Worm (Caenorhabditis elegans): ENCODE data around the gene math-31.

The math-31 gene

ce11 chrII:1901981-1902380, 10.7 kb downstream of the math-31 start, which contains the start of gene math-23:
TSS of gene math-23 (plus strand) at chrII:1902281.
- TF ChIP-seq W03F9.2 (tag; optimal IDR thresholded peaks at IDR 0.05) (no peak), him-1 (tag; optimal IDR thresholded peaks at IDR 0.05) (no peak), dao-5 (tag; optimal IDR thresholded peaks at IDR 0.05) (no peak)

ce11 chrII:1899934-1900333, 12.7 kb downstream of the math-31 start, which contains the start of gene math-24:
TSS of gene math-24 (plus strand) at chrII:1900234.
- no peak for TF ChIP-seq him-1 (tag; optimal IDR thresholded peaks at IDR 0.05)
- TF ChIP-seq dao-5 (tag; optimal IDR thresholded peaks at IDR 0.05), result no peak
- no peak for TF ChIP-seq W03F9.2 (tag; optimal IDR thresholded peaks at IDR 0.05)

DNA sequence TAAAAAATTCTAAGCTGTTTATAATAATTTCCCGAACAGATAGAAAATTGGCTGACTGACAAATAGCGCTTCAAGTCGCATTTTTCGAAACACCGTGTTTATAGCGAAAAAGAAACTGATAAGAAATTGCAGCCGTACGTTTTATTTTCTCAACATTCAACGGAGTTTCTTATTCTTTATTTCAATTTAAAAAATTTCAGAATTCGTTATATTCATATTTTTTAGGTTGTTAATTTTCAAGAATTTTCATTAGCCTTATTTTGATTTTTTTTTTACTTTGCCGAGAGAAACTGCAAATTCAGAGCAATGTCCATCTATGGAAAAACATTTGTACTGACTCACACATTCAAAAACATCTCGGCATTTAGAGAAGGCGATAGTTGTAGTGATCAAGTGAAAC, 14.7 kb downstream of the math-31 start, which contains the start of gene C46F9.6:
Gene C46F9.6 (plus strand): TSS at position 301 of the 400 bp plus-strand sequence.
- no peak for TF ChIP-seq dao-5 (tag; optimal IDR thresholded peaks at IDR 0.05)
- TF ChIP-seq him-1 (tag; optimal IDR thresholded peaks at IDR 0.05), result no peak
- no peak for TF ChIP-seq W03F9.2 (tag; optimal IDR thresholded peaks at IDR 0.05)

DNA sequence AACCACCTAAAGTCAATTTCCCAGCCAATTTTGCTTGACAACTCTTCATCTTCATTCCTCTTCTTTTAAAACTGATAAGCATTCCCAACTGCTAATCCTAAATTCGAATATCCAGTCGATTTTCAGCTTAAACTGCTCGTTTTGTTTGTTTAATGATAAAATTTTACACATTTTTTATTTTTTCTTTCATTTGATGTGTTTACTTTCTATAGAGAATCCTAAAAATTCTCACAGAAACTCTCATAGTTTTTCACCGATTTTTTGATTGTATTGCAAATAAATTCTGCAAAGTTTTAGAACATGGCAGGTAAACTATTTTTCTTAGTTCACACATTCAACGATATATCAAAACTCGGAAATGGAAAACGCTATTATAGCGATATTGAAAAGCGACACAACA, 16.9 kb downstream of the math-31 start, which contains the start of gene math-25:
Gene math-25 (plus strand): TSS at position 301 of the 400 bp plus-strand sequence.
- no peak for TF ChIP-seq him-1 (tag; optimal IDR thresholded peaks at IDR 0.05)
- no peak for TF ChIP-seq dao-5 (tag; optimal IDR thresholded peaks at IDR 0.05)
- TF ChIP-seq W03F9.2 (tag; optimal IDR thresholded peaks at IDR 0.05), result no peak

- TF ChIP-seq him-1 (tag; optimal IDR thresholded peaks at IDR 0.05) (no peak), dao-5 (tag; optimal IDR thresholded peaks at IDR 0.05) (no peak), W03F9.2 (tag; optimal IDR thresholded peaks at IDR 0.05) (no peak)
Observed at ce11 chrII:1895278-1895677, 17.4 kb downstream of the math-31 start, which contains the start of gene C46F9.5. TSS of gene C46F9.5 (plus strand) at chrII:1895578.

DNA sequence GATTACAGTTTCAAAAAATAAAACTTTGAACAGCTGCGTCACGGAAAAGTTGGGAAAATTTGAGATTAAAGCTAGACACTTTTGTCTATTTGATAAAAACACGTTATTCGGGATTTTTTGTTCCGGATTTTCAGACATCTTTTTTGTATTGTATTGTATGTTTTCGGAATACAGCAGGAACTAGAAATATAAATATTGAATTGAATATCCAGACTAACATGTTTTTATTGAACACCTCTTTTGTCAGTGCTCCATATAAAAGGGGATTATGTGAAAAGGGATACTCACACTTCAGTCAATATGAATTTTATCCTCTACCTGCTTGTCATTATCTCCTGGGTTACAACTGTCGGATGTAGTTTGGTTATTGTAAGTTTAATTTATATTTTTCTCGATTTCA, 18.7 kb downstream of the math-31 start, which contains the start of gene C16C4.1:
Gene C16C4.1 (plus strand): TSS at position 301 of the 400 bp plus-strand sequence.
- TF ChIP-seq him-1 (tag; optimal IDR thresholded peaks at IDR 0.05) (no peak), dao-5 (tag; optimal IDR thresholded peaks at IDR 0.05) (no peak), W03F9.2 (tag; optimal IDR thresholded peaks at IDR 0.05) (no peak)

DNA sequence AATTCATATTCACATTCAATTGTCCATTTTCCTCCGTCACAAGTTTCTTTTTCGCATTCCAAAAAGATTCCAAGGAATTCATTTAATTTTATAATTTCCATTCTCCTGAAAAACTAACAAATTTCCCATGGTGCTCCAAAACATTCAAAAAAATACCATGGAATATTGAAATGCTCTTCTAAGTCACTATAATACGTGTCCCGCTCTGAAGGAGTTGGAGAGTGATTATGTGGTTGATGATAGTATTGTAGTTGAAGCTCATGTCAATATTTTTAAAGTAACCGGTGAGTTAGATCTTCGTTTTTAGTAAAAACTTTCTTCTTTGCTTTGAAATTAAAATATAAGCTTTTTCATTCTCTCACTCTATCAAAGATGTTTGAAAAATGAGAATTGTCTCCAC, 22.0 kb downstream of the math-31 start, which contains the start of gene math-9:
Gene math-9 (minus strand): TSS at position 101 of the 400 bp plus-strand sequence.
- no peak for TF ChIP-seq dao-5 (tag; optimal IDR thresholded peaks at IDR 0.05)
- no peak for TF ChIP-seq him-1 (tag; optimal IDR thresholded peaks at IDR 0.05)
- no peak for TF ChIP-seq W03F9.2 (tag; optimal IDR thresholded peaks at IDR 0.05)

- TF ChIP-seq dao-5 (tag; optimal IDR thresholded peaks at IDR 0.05), result no peak
- no peak for TF ChIP-seq him-1 (tag; optimal IDR thresholded peaks at IDR 0.05)
- TF ChIP-seq W03F9.2 (tag; optimal IDR thresholded peaks at IDR 0.05), result no peak
Observed at ce11 chrII:1889071-1889470, 23.6 kb downstream of the math-31 start, which contains the start of gene math-8. TSS of gene math-8 (minus strand) at chrII:1889171.

ce11 chrII:1886379-1886778, 26.3 kb downstream of the math-31 start, which contains the start of gene math-7:
TSS of gene math-7 (minus strand) at chrII:1886479.
- TF ChIP-seq W03F9.2 (tag; optimal IDR thresholded peaks at IDR 0.05), result no peak
- no peak for TF ChIP-seq him-1 (tag; optimal IDR thresholded peaks at IDR 0.05)
- TF ChIP-seq dao-5 (tag; optimal IDR thresholded peaks at IDR 0.05), result no peak

DNA sequence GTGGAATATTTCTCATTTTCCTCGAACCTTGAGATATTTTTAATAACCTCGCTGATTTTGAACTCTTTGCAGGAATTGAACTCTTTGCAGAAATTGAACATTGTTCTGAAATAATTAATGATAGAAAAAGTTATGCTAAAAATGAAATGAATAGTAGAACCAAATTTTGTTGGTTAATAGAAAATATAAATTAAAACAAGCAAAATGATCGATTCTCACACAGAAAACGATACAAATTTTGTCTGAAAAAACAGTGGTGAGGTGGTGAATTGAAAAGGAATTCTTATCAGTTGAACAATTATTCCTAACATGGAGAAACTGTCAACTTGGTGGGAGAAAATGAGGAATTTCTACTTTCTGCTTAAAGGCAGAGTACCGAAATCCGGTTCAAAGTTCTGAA, 28.0 kb downstream of the math-31 start, which contains the start of gene math-6:
Gene math-6 (minus strand): TSS at position 101 of the 400 bp plus-strand sequence.
- TF ChIP-seq dao-5 (tag; optimal IDR thresholded peaks at IDR 0.05) (no peak), W03F9.2 (tag; optimal IDR thresholded peaks at IDR 0.05) (no peak), him-1 (tag; optimal IDR thresholded peaks at IDR 0.05) (no peak)

- TF ChIP-seq dao-5 (tag; optimal IDR thresholded peaks at IDR 0.05) (no peak), him-1 (tag; optimal IDR thresholded peaks at IDR 0.05) (no peak), W03F9.2 (tag; optimal IDR thresholded peaks at IDR 0.05) (no peak)
Observed at ce11 chrII:1882705-1883104, 29.9 kb downstream of the math-31 start, which contains the start of gene math-5. TSS of gene math-5 (minus strand) at chrII:1882805.

- TF ChIP-seq him-1 (tag; optimal IDR thresholded peaks at IDR 0.05) (no peak), W03F9.2 (tag; optimal IDR thresholded peaks at IDR 0.05) (no peak), dao-5 (tag; optimal IDR thresholded peaks at IDR 0.05) (no peak)
Observed at ce11 chrII:1878663-1879062, 34.0 kb downstream of the math-31 start, which contains the start of gene math-16. TSS of gene math-16 (minus strand) at chrII:1878763.

ce11 chrII:1875658-1876057, 37.0 kb downstream of the math-31 start, which contains the start of gene math-13:
TSS of gene math-13 (plus strand) at chrII:1875958.
- TF ChIP-seq W03F9.2 (tag; optimal IDR thresholded peaks at IDR 0.05) (no peak), him-1 (tag; optimal IDR thresholded peaks at IDR 0.05) (no peak), dao-5 (tag; optimal IDR thresholded peaks at IDR 0.05) (no peak)

DNA sequence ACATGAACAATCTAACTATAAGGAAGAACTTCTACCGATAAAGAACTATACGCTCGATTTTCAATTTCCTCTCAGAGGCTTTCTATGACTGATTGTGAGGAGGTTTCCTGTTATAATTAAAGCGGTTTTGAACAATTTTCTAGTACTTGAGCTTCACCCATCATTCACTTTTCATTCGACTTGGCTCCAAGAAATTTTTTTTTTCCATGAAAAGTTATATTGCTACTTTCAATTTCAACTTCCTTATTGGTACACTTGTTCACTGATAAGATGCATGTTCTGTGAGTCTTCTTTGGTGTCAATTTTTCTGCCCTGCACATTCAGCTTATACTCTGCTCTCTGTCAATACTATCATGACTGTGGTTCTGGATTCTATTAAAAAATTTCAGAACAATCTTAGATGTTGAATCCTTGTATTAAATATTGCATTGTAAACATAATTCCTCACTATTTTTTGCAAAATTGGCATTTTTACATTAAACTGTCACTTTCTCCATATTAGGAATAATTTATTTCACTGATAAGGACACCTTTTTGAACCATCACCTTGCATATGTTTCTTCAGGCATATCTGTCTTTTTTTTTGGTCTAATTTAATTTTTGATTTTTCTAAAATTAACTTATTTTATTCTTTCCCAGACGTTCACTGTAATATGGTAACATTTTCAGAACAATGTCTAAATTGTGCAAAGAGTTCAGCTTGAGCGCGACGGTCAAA, 41.6 kb downstream of the math-31 start, which contains the start of gene math-10:
Gene math-10 (plus strand): TSS at position 668 of the 718 bp plus-strand sequence.
- no peak for TF ChIP-seq W03F9.2 (tag; optimal IDR thresholded peaks at IDR 0.05)
- no peak for TF ChIP-seq him-1 (tag; optimal IDR thresholded peaks at IDR 0.05)
- TF ChIP-seq dao-5 (tag; optimal IDR thresholded peaks at IDR 0.05), result no peak
